Fruit fly (Drosophila melanogaster) whole organism, embryonic: ENCODE results near the gene Ras85D.

Source experiments
- Adf1 ChIP-seq: fragments of 200-800 bp; sonication (Bioruptor generic); IDR thresholded peaks from 2 replicates; pipeline ENCODE4 v1.3.6; 2022; ENCODE audit warnings: missing biosample characterization, missing genetic modification characterization
- CG10209 ChIP-seq: fragments of 200-800 bp; sonication (Bioruptor generic); optimal IDR thresholded peaks from 3 replicates; lab custom pipeline; 2017; ENCODE audit warnings: missing biosample characterization, mild to moderate bottlenecking, missing genetic modification characterization, missing genetic modification reagents
- CG1024 ChIP-seq: fragments of 200-800 bp; sonication (Bioruptor generic); IDR thresholded peaks from 2 replicates; pipeline ENCODE4 v1.3.6; 2022; ENCODE audit warnings: missing biosample characterization, missing genetic modification characterization
- CG11093 ChIP-seq: fragments of 200-800 bp; sonication (Bioruptor generic); IDR thresholded peaks from 3 replicates; pipeline ENCODE4 v1.3.6; 2022; ENCODE audit warnings: missing biosample characterization, missing genetic modification characterization
- CG11695 ChIP-seq: fragments of 200-800 bp; sonication (Bioruptor generic); IDR thresholded peaks from 3 replicates; pipeline ENCODE4 v1.3.6; 2022; ENCODE audit warnings: missing biosample characterization, missing genetic modification characterization
- CG16863 ChIP-seq: fragments of 200-800 bp; sonication (Bioruptor generic); optimal IDR thresholded peaks from 3 replicates; lab custom pipeline; 2016; ENCODE audit warnings: missing biosample characterization, missing genetic modification characterization
- CG17912 ChIP-seq: fragments of 200-800 bp; sonication (Bioruptor generic); optimal IDR thresholded peaks from 2 replicates; lab custom pipeline; 2018; ENCODE audit warnings: missing biosample characterization, mild to moderate bottlenecking, missing genetic modification characterization
- CG2116 ChIP-seq: fragments of 200-800 bp; sonication (Bioruptor generic); optimal IDR thresholded peaks from 3 replicates; lab custom pipeline; 2018; ENCODE audit warnings: missing biosample characterization, mild to moderate bottlenecking, missing genetic modification characterization
- CG2678 ChIP-seq: fragments of 200-800 bp; sonication (Bioruptor generic); optimal IDR thresholded peaks from 3 replicates; lab custom pipeline; 2019; ENCODE audit warnings: missing biosample characterization, mild to moderate bottlenecking, missing genetic modification characterization, moderate library complexity
- CG32767 ChIP-seq: fragments of 200-800 bp; sonication (Bioruptor generic); IDR thresholded peaks from 2 replicates; pipeline ENCODE4 v1.3.6; 2022; ENCODE audit warnings: missing biosample characterization, missing genetic modification characterization
- CG33213 ChIP-seq: fragments of 200-800 bp; sonication (Bioruptor generic); optimal IDR thresholded peaks from 3 replicates; lab custom pipeline; 2016; ENCODE audit warnings: missing biosample characterization, missing genetic modification characterization
- CG3407 ChIP-seq: fragments of 200-800 bp; sonication (Bioruptor generic); optimal IDR thresholded peaks from 2 replicates; lab custom pipeline; 2018; ENCODE audit warnings: missing biosample characterization, mild to moderate bottlenecking, missing genetic modification characterization
- CG7271 ChIP-seq: fragments of 200-800 bp; sonication (Bioruptor generic); optimal IDR thresholded peaks from 2 replicates; lab custom pipeline; 2018; ENCODE audit warnings: missing biosample characterization, mild to moderate bottlenecking, missing genetic modification characterization, moderate library complexity
- CG8089 ChIP-seq: fragments of 200-800 bp; sonication (Bioruptor generic); optimal IDR thresholded peaks from 3 replicates; lab custom pipeline; 2016; ENCODE audit warnings: missing biosample characterization, missing genetic modification characterization
- CG8290 ChIP-seq, 3 experiments: fragments of 200-800 bp; sonication (Bioruptor generic); optimal IDR thresholded peaks; 2 replicates each; lab custom pipeline; 2016 to 2019; ENCODE audit warnings: missing biosample characterization in 3 of 3, missing genetic modification characterization in 3 of 3, mild to moderate bottlenecking in 2 of 3, moderate library complexity in 1 of 3
- CG8765 ChIP-seq: fragments of 200-800 bp; sonication (Bioruptor generic); IDR thresholded peaks from 2 replicates; pipeline ENCODE4 v1.3.6; 2022; ENCODE audit warnings: missing biosample characterization, missing genetic modification characterization
- D19A ChIP-seq: fragments of 200-800 bp; optimal IDR thresholded peaks from 3 replicates; lab custom pipeline; 2019; ENCODE audit warnings: missing biosample characterization, mild to moderate bottlenecking, missing genetic modification characterization, moderate library complexity
- Dek ChIP-seq: fragments of 200-800 bp; sonication (Bioruptor generic); optimal IDR thresholded peaks from 3 replicates; lab custom pipeline; 2019; ENCODE audit warnings: missing biosample characterization, mild to moderate bottlenecking, missing genetic modification characterization, moderate library complexity
- Dp ChIP-seq: fragments of 200-800 bp; sonication (Bioruptor generic); optimal IDR thresholded peaks from 2 replicates; lab custom pipeline; 2018; ENCODE audit warnings: missing biosample characterization, mild to moderate bottlenecking, missing genetic modification characterization, moderate library complexity
- HLH54F ChIP-seq: fragments of 200-800 bp; sonication (Bioruptor generic); optimal IDR thresholded peaks from 3 replicates; lab custom pipeline; 2016; ENCODE audit warnings: missing biosample characterization, missing genetic modification characterization
- HmgD ChIP-seq: fragments of 200-800 bp; sonication (Bioruptor generic); optimal IDR thresholded peaks from 3 replicates; lab custom pipeline; 2016; ENCODE audit warnings: missing biosample characterization, missing genetic modification characterization
- Lim3 ChIP-seq: fragments of 200-800 bp; sonication (Bioruptor generic); IDR thresholded peaks from 2 replicates; pipeline ENCODE4 v1.3.6; 2022; ENCODE audit warnings: missing biosample characterization, missing genetic modification characterization
- MESR4 ChIP-seq: fragments of 200-800 bp; sonication (Bioruptor generic); optimal IDR thresholded peaks from 2 replicates; lab custom pipeline; 2018; ENCODE audit warnings: missing biosample characterization, mild to moderate bottlenecking, missing genetic modification characterization, moderate library complexity
- NFAT ChIP-seq: fragments of 200-800 bp; sonication (Bioruptor generic); IDR thresholded peaks from 2 replicates; pipeline ENCODE4 v1.3.6; 2022; ENCODE audit warnings: missing biosample characterization, missing genetic modification characterization
- NK7.1 ChIP-seq: fragments of 200-800 bp; sonication (Bioruptor generic); optimal IDR thresholded peaks from 3 replicates; lab custom pipeline; 2016; ENCODE audit warnings: missing biosample characterization, missing genetic modification characterization
- Nf-YB ChIP-seq: fragments of 200-800 bp; sonication (Bioruptor generic); optimal IDR thresholded peaks from 3 replicates; lab custom pipeline; 2019; ENCODE audit warnings: missing biosample characterization, mild to moderate bottlenecking, missing genetic modification characterization, moderate library complexity
- Optix ChIP-seq: fragments of 200-800 bp; sonication (Bioruptor generic); IDR thresholded peaks from 3 replicates; pipeline ENCODE4 v1.3.6; 2022; ENCODE audit warnings: missing biosample characterization, missing genetic modification characterization
- Side ChIP-seq: fragments of 200-800 bp; sonication (Bioruptor generic); optimal IDR thresholded peaks from 2 replicates; lab custom pipeline; 2016; ENCODE audit warnings: missing biosample characterization, missing genetic modification characterization
- Sry-δ ChIP-seq: fragments of 200-800 bp; sonication (Bioruptor generic); optimal IDR thresholded peaks from 2 replicates; lab custom pipeline; 2016; ENCODE audit warnings: missing biosample characterization, missing genetic modification characterization
- TFAM ChIP-seq: fragments of 200-800 bp; sonication (Bioruptor generic); optimal IDR thresholded peaks from 2 replicates; lab custom pipeline; 2017; ENCODE audit warnings: missing biosample characterization, missing genetic modification characterization, inconsistent platforms
- Usf ChIP-seq: fragments of 200-800 bp; sonication (Bioruptor generic); optimal IDR thresholded peaks from 2 replicates; lab custom pipeline; 2017; ENCODE audit warnings: missing genotype, missing biosample characterization, missing genetic modification characterization
- al ChIP-seq: fragments of 200-800 bp; sonication (Bioruptor generic); IDR thresholded peaks from 2 replicates; pipeline ENCODE4 v1.3.6; 2022; ENCODE audit warnings: missing biosample characterization, missing genetic modification characterization
- ap ChIP-seq: fragments of 200-800 bp; sonication (Bioruptor generic); IDR thresholded peaks from 2 replicates; pipeline ENCODE4 v1.3.6; 2022; ENCODE audit warnings: missing biosample characterization, missing genetic modification characterization
- cg ChIP-seq: fragments of 200-800 bp; sonication (Bioruptor generic); optimal IDR thresholded peaks from 3 replicates; lab custom pipeline; 2019; ENCODE audit warnings: missing biosample characterization, mild to moderate bottlenecking, missing genetic modification characterization, moderate library complexity
- crp ChIP-seq, 2 experiments: fragments of 200-800 bp; sonication (Bioruptor generic); optimal IDR thresholded peaks; 2 replicates in 1 of 2; 3 replicates in 1 of 2; lab custom pipeline; 2017; ENCODE audit warnings: missing biosample characterization in 2 of 2, missing genetic modification characterization in 2 of 2, mild to moderate bottlenecking in 1 of 2, moderate library complexity in 1 of 2
- da ChIP-seq: fragments of 200-800 bp; sonication (Bioruptor generic); optimal IDR thresholded peaks from 2 replicates; lab custom pipeline; 2016; ENCODE audit warnings: missing biosample characterization, missing genetic modification characterization
- dpn ChIP-seq, 2 experiments: fragments of 200-800 bp; sonication (Bioruptor generic); optimal IDR thresholded peaks; 3 replicates each; lab custom pipeline; 2016; ENCODE audit warnings: missing biosample characterization in 2 of 2, missing genetic modification characterization in 2 of 2
- grn ChIP-seq: fragments of 200-800 bp; sonication (Bioruptor generic); optimal IDR thresholded peaks from 3 replicates; lab custom pipeline; 2017; ENCODE audit warnings: missing biosample characterization, missing genetic modification characterization
- her ChIP-seq: fragments of 200-800 bp; sonication (Bioruptor generic); optimal IDR thresholded peaks from 2 replicates; lab custom pipeline; 2016; ENCODE audit warnings: missing biosample characterization, missing genetic modification characterization
- jumu ChIP-seq: fragments of 200-800 bp; sonication (Bioruptor generic); optimal IDR thresholded peaks from 3 replicates; lab custom pipeline; 2016; ENCODE audit warnings: missing biosample characterization, missing genetic modification characterization
- knrl ChIP-seq: fragments of 200-800 bp; sonication (Bioruptor generic); IDR thresholded peaks from 3 replicates; pipeline ENCODE4 v1.3.6; 2022; ENCODE audit warnings: missing biosample characterization, missing genetic modification characterization; ENCODE audit not compliant: partially characterized antibody
- lilli ChIP-seq: fragments of 200-800 bp; sonication (Bioruptor generic); optimal IDR thresholded peaks from 3 replicates; lab custom pipeline; 2016; ENCODE audit warnings: missing biosample characterization, missing genetic modification characterization
- org-1 ChIP-seq: fragments of 200-800 bp; sonication (Bioruptor generic); optimal IDR thresholded peaks from 2 replicates; lab custom pipeline; 2017; ENCODE audit warnings: missing biosample characterization, missing genetic modification characterization
- p53 ChIP-seq: fragments of 200-800 bp; sonication (Bioruptor generic); optimal IDR thresholded peaks from 2 replicates; lab custom pipeline; 2016; ENCODE audit warnings: missing biosample characterization, missing genetic modification characterization
- pzg ChIP-seq: fragments of 200-800 bp; sonication (Bioruptor generic); optimal IDR thresholded peaks from 3 replicates; lab custom pipeline; 2018; ENCODE audit warnings: missing biosample characterization, mild to moderate bottlenecking, missing genetic modification characterization, moderate library complexity
- rib ChIP-seq: fragments of 200-800 bp; sonication (Bioruptor generic); IDR thresholded peaks from 2 replicates; pipeline ENCODE4 v1.3.6; 2022; ENCODE audit warnings: missing biosample characterization, missing genetic modification characterization
- salm ChIP-seq: fragments of 200-800 bp; sonication (Bioruptor generic); optimal IDR thresholded peaks from 2 replicates; lab custom pipeline; 2018; ENCODE audit warnings: missing biosample characterization, mild to moderate bottlenecking, missing genetic modification characterization
- shn ChIP-seq: fragments of 200-800 bp; sonication (Bioruptor generic); optimal IDR thresholded peaks from 3 replicates; lab custom pipeline; 2016; ENCODE audit warnings: missing biosample characterization, missing genetic modification characterization
- slbo ChIP-seq: fragments of 200-800 bp; sonication (Bioruptor generic); IDR thresholded peaks from 2 replicates; pipeline ENCODE4 v1.3.6; 2022; ENCODE audit warnings: missing biosample characterization, missing genetic modification characterization
- twi ChIP-seq: fragments of 200-800 bp; optimal IDR thresholded peaks from 2 replicates; lab custom pipeline; 2019; ENCODE audit warnings: missing biosample characterization, mild to moderate bottlenecking, missing genetic modification characterization, moderate library complexity
- unpg ChIP-seq: fragments of 200-800 bp; sonication (Bioruptor generic); optimal IDR thresholded peaks from 3 replicates; lab custom pipeline; 2018; ENCODE audit warnings: missing biosample characterization, mild to moderate bottlenecking, missing genetic modification characterization, moderate library complexity

Ras85D gene

DNA sequence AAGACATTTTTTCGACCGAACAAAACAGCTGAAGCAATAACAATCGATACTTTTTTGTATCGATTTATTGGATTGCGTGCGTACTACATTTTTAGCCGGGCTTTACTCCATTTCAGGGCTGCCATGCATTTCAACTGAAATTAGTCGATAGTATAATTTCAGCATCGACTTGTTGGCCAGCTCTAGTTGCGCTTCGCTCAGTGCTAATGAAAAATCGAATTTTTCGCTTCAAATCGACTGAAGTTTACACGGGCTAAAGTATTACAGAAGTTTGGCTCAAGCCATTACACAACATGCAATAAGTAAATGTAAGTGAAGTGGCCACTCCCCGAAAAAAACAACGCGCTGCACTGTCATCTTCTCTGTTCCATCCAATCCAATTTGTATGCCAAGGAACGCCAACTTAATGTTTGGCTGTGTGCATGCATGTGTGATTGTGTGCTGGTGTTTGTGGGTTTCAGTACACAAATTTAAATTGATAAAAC is 3.0 kb upstream of the Ras85D start, which contains the start of the genes mRpL47, CG8176 and Kdm3 (continued):
- TF ChIP-seq CG8290 (GFP tag; optimal IDR thresholded peaks at IDR 0.05; lab: Kevin White, UChicago) (no peak), CG8290 (tag; optimal IDR thresholded peaks at IDR 0.05; lab: Kevin White, UChicago) (peak in 1 of 2 experiments; percentile 95), da (GFP tag; lab: Kevin White, UChicago) (peak; percentile 16), Side (GFP tag; lab: Kevin White, UChicago) (peak; percentile 74), grn (GFP tag; lab: Kevin White, UChicago) (no peak), CG17912 (no peak), rib (no peak), Dp (GFP tag; lab: Kevin White, UChicago) (peak; percentile 69), Usf (GFP tag; lab: Kevin White, UChicago) (peak; percentile 1), CG2116 (GFP tag; lab: Kevin White, UChicago) (peak; percentile 93), Sry-δ (peak; percentile 100), Adf1 (GFP tag; lab: Robert Waterston, UW) (no peak), HLH54F (GFP tag; lab: Kevin White, UChicago) (peak; percentile 83), MESR4 (GFP tag; lab: Kevin White, UChicago) (peak; percentile 91), jumu (GFP tag; lab: Kevin White, UChicago) (peak; percentile 91), twi (tag; lab: Kevin White, UChicago) (peak; percentile 28), cg (GFP tag; lab: Kevin White, UChicago) (peak; percentile 96), her (GFP tag; lab: Kevin White, UChicago) (peak; percentile 63), CG1024 (GFP tag; lab: Robert Waterston, UW) (no peak), HmgD (peak; percentile 97), pzg (peak; percentile 100), shn (GFP tag; lab: Kevin White, UChicago) (peak; percentile 79), ap (GFP tag; lab: Robert Waterston, UW) (no peak), salm (tag; lab: Kevin White, UChicago) (no peak), CG7271 (no peak), org-1 (GFP tag; lab: Kevin White, UChicago) (no peak), CG3407 (GFP tag; lab: Kevin White, UChicago) (no peak), CG33213 (peak; percentile 87), p53 (GFP tag; lab: Kevin White, UChicago) (peak; percentile 74), lilli (GFP tag; lab: Kevin White, UChicago) (peak; percentile 85), Dek (tag; lab: Kevin White, UChicago) (peak; percentile 66), CG16863 (GFP tag; lab: Kevin White, UChicago) (peak; percentile 36), Nf-YB (GFP tag; lab: Kevin White, UChicago) (no peak), dpn (GFP tag; optimal IDR thresholded peaks at IDR 0.05; lab: Kevin White, UChicago) (peak; percentile 78), NFAT (GFP tag; lab: Robert Waterston, UW) (no peak), NK7.1 (no peak), CG11695 (GFP tag; lab: Robert Waterston, UW) (no peak), crp (GFP tag; optimal IDR thresholded peaks at IDR 0.05; lab: Kevin White, UChicago) (peak; percentile 64 to 95), Optix (GFP tag; lab: Robert Waterston, UW) (no peak), D19A (tag; lab: Kevin White, UChicago) (peak; percentile 43), CG32767 (no peak), TFAM (GFP tag; lab: Kevin White, UChicago) (no peak), CG8765 (GFP tag; lab: Robert Waterston, UW) (no peak), knrl (GFP tag; lab: Robert Waterston, UW) (no peak), CG8089 (GFP tag; lab: Kevin White, UChicago) (peak; percentile 37), unpg (peak; percentile 25), Lim3 (GFP tag; lab: Robert Waterston, UW) (no peak), CG10209 (GFP tag; lab: Kevin White, UChicago) (peak; percentile 15), CG2678 (tag; lab: Kevin White, UChicago) (peak; percentile 43), CG11093 (GFP tag; lab: Robert Waterston, UW) (no peak; the same call in 2 of the 3 replicates), slbo (GFP tag; lab: Robert Waterston, UW) (no peak), al (GFP tag; lab: Robert Waterston, UW) (no peak)
